Worm (Caenorhabditis elegans) whole organism, L4/young adult: ENCODE results near the gene Y69E1A.4.

Experiments
- W03F9.2 ChIP-seq: fragments of 150-350 bp; optimal IDR thresholded peaks from 2 replicates; lab custom pipeline; 2014; ENCODE audit warnings: missing biosample characterization, missing genetic modification characterization
- dao-5 ChIP-seq: sonication (generic microtip); optimal IDR thresholded peaks from 2 replicates; lab custom pipeline; 2016; ENCODE audit warnings: missing genotype, missing genetic modification characterization, moderate library complexity, missing compliant biosample characterization
- him-1 ChIP-seq: sonication (generic microtip); optimal IDR thresholded peaks from 2 replicates; lab custom pipeline; 2016; ENCODE audit warnings: missing genotype, missing genetic modification reagents, missing genetic modification characterization, missing compliant biosample characterization

- no peak for TF ChIP-seq him-1 (tag; lab: Kevin White, UChicago)
- no peak for TF ChIP-seq dao-5 (tag; lab: Kevin White, UChicago)
- TF ChIP-seq W03F9.2 (tag; lab: Kevin White, UChicago), result no peak
Measured at ce11 chrIV:10950363-10951214, 4.5 kb upstream of the Y69E1A.4 start.
